Worm (Caenorhabditis elegans): Measurements from ENCODE around the gene C31H1.5.
A peak's percentile ranks its signal among the peaks of the same experiment; 100 is the strongest.

- TF ChIP-seq snpc-4 (GFP tag; optimal IDR thresholded peaks at IDR 0.05) (no peak), snpc-4 (tag; optimal IDR thresholded peaks at IDR 0.05) (peak in 3 of 4 experiments; percentile 22 to 49 (median 28)), unc-62 (GFP tag; optimal IDR thresholded peaks at IDR 0.05) (no peak), ceh-91 (GFP tag; IDR thresholded peaks at IDR 0.05) (no peak), B0261.1 (tag; optimal IDR thresholded peaks at IDR 0.05) (no peak), sea-2 (GFP tag; IDR thresholded peaks at IDR 0.05) (no peak), tlf-1 (GFP tag; optimal IDR thresholded peaks at IDR 0.05) (no peak), lir-1 (GFP tag; conservative IDR thresholded peaks at IDR 0.05) (no peak), Y67H2A.10 (GFP tag; conservative IDR thresholded peaks at IDR 0.05) (no peak), snpc-1.1 (tag; optimal IDR thresholded peaks at IDR 0.05; ENCODE audit: insufficient read depth) (no peak), F57C9.4 (tag; optimal IDR thresholded peaks at IDR 0.05) (no peak), nfya-1 (tag; optimal IDR thresholded peaks at IDR 0.05; ENCODE audit: borderline replicate concordance, insufficient read depth) (no peak), egl-18 (GFP tag; IDR thresholded peaks at IDR 0.05) (no peak)
These were observed 42.5 kb downstream of the C31H1.5 start for ce11 chrIV:5753954-5754543.

All from whole organism, young adult.